Worm (Caenorhabditis elegans): ENCODE measurements around the gene Y41G9A.6.

DNA sequence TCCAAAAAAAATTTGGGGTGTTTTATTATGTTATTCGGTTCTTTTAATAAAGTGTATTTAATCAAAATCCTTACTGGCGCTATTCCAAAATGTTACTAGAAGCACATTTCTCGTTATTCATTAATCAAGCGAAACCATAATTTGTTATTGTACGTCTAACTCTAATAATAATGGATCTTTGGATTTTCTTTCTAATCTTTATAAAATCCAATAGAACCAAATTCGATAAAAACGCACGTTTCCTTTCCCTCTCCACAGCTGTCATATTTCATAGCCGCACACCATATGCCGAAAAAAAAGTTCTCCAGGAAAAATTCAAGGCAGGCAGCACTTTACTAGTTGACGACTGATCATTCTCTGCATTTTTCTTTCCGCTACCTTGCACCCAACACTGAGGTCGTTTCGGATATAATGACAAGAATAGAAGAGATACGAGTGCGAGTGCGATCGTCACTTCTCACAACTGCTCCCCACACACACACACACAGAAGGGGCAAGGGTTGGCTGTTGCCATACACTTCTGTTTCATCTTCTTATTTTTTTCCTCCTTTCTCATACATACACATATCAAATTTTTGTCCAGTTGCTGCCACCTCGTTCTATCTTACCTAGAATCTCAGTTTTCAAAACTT lies 20.1 kb upstream of the Y41G9A.6 start:
- TF ChIP-seq ama-1 (optimal IDR thresholded peaks at IDR 0.05), result no peak
- no peak for TF ChIP-seq hmbx-1 (tag; optimal IDR thresholded peaks at IDR 0.05)
- no peak for TF ChIP-seq tbx-11 (GFP tag; IDR thresholded peaks at IDR 0.05)
- TF ChIP-seq tbx-37 (GFP tag; conservative IDR thresholded peaks at IDR 0.05), result no peak
- TF ChIP-seq hnd-1 (tag; optimal IDR thresholded peaks at IDR 0.05), result no peak
- no peak for TF ChIP-seq B0310.2 (tag; optimal IDR thresholded peaks at IDR 0.05)
- TF ChIP-seq scrt-1 (GFP tag; IDR thresholded peaks at IDR 0.05), result no peak
- TF ChIP-seq ceh-36 (tag; optimal IDR thresholded peaks at IDR 0.05), result no peak
